Fruit fly (Drosophila melanogaster) whole organism, adult: ENCODE results near the gene MtnB.

Experiments
- CG11617 ChIP-seq: fragments of 200-800 bp; sonication (Bioruptor generic); optimal IDR thresholded peaks from 2 replicates; lab custom pipeline; 2017; ENCODE audit warnings: mild to moderate bottlenecking, missing biosample characterization, missing genetic modification reagents, missing genetic modification characterization
- CG12768 ChIP-seq: fragments of 200-800 bp; sonication (Bioruptor generic); optimal IDR thresholded peaks from 2 replicates; lab custom pipeline; 2017; ENCODE audit warnings: missing biosample characterization, missing genetic modification characterization, mild to moderate bottlenecking, moderate library complexity, missing genetic modification reagents
- CG14711 ChIP-seq: fragments of 200-800 bp; sonication (Bioruptor generic); optimal IDR thresholded peaks from 2 replicates; lab custom pipeline; 2018; ENCODE audit warnings: missing biosample characterization, mild to moderate bottlenecking, missing genetic modification characterization, moderate library complexity
- CG1620 ChIP-seq: fragments of 200-800 bp; sonication (Bioruptor generic); optimal IDR thresholded peaks from 2 replicates; lab custom pipeline; 2016; ENCODE audit warnings: missing biosample characterization, missing genetic modification characterization
- CG33017 ChIP-seq: fragments of 200-800 bp; sonication (Bioruptor generic); optimal IDR thresholded peaks from 2 replicates; lab custom pipeline; 2018; ENCODE audit warnings: missing biosample characterization, mild to moderate bottlenecking, missing genetic modification characterization, moderate library complexity
- CG5204 ChIP-seq: fragments of 200-800 bp; sonication (Bioruptor generic); optimal IDR thresholded peaks from 2 replicates; lab custom pipeline; 2016; ENCODE audit warnings: missing biosample characterization, missing genetic modification characterization
- CG7045 ChIP-seq: fragments of 200-800 bp; sonication (Bioruptor generic); optimal IDR thresholded peaks from 2 replicates; lab custom pipeline; 2017; ENCODE audit warnings: missing biosample characterization, mild to moderate bottlenecking, missing genetic modification characterization
- CG7101 ChIP-seq: fragments of 200-800 bp; sonication (Bioruptor generic); optimal IDR thresholded peaks from 2 replicates; lab custom pipeline; 2018; ENCODE audit warnings: missing biosample characterization, mild to moderate bottlenecking, missing genetic modification characterization, moderate library complexity
- Clk ChIP-seq: fragments of 200-800 bp; sonication (Bioruptor generic); optimal IDR thresholded peaks from 2 replicates; lab custom pipeline; 2017; ENCODE audit warnings: missing biosample characterization, missing genetic modification characterization
- Crg-1 ChIP-seq: fragments of 200-800 bp; sonication (Bioruptor generic); optimal IDR thresholded peaks from 2 replicates; lab custom pipeline; 2016; ENCODE audit warnings: missing biosample characterization, missing genetic modification characterization
- Hr96 ChIP-seq: fragments of 200-800 bp; sonication (Bioruptor generic); optimal IDR thresholded peaks from 2 replicates; lab custom pipeline; 2016; ENCODE audit warnings: missing biosample characterization, missing genetic modification characterization
- Mnt ChIP-seq: fragments of 200-800 bp; sonication (Bioruptor generic); optimal IDR thresholded peaks from 2 replicates; lab custom pipeline; 2016; ENCODE audit warnings: missing biosample characterization, mild to moderate bottlenecking, missing genetic modification characterization
- bab1 ChIP-seq: fragments of 200-800 bp; sonication (Bioruptor generic); optimal IDR thresholded peaks from 3 replicates; lab custom pipeline; 2019; ENCODE audit warnings: missing biosample characterization, mild to moderate bottlenecking, missing genetic modification characterization, moderate library complexity
- cic ChIP-seq: fragments of 200-800 bp; sonication (Bioruptor generic); optimal IDR thresholded peaks from 2 replicates; lab custom pipeline; 2017; ENCODE audit warnings: missing biosample characterization, mild to moderate bottlenecking, missing genetic modification characterization, moderate library complexity
- cnc ChIP-seq, 2 experiments: fragments of >200 bp; optimal IDR thresholded peaks; 2 replicates each; lab custom pipeline; 2017
- kay ChIP-seq: fragments of 200-800 bp; sonication (Bioruptor generic); peaks from one replicate; lab custom pipeline; 2016; ENCODE audit warnings: missing biosample characterization, missing genetic modification characterization, borderline replicate concordance
- ovo ChIP-seq: fragments of 200-800 bp; sonication (Bioruptor generic); optimal IDR thresholded peaks from 2 replicates; lab custom pipeline; 2016; ENCODE audit warnings: missing biosample characterization, missing genetic modification characterization
- pad ChIP-seq: fragments of 200-800 bp; sonication (Bioruptor generic); optimal IDR thresholded peaks from 3 replicates; lab custom pipeline; 2017; ENCODE audit warnings: missing biosample characterization, missing genetic modification characterization, mild to moderate bottlenecking, moderate library complexity, missing genetic modification reagents
- tj ChIP-seq: fragments of 200-800 bp; sonication (Bioruptor generic); optimal IDR thresholded peaks from 3 replicates; lab custom pipeline; 2017; ENCODE audit warnings: missing biosample characterization, mild to moderate bottlenecking, missing genetic modification characterization, moderate library complexity
- toe ChIP-seq: fragments of 200-800 bp; sonication (Bioruptor generic); optimal IDR thresholded peaks from 2 replicates; lab custom pipeline; 2016; ENCODE audit warnings: missing biosample characterization, missing genetic modification characterization

The MtnB gene

DNA sequence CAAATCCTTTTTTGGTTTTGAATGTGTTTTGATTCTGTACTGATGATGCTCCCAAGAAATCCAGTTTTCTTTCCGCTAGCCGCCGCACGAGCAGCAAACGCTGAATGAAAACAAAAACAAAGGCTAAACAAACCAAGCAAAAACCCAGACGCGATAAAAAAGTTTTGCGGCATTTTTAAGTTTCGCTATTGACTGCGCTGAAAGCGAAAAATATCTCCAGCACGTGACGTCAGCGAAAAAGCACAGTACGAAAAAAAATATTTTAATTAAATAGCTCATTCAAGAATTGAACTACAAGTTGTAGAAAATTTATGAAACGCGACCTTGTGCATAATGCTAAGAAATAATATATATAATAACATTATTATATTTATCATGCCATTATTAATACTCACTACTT lies 41.4 kb upstream of the MtnB start:
- TF ChIP-seq tj (GFP tag; lab: Kevin White, UChicago) (peak; percentile 66), toe (no peak), kay (GFP tag; lab: Kevin White, UChicago) (peak; percentile 87)

DNA sequence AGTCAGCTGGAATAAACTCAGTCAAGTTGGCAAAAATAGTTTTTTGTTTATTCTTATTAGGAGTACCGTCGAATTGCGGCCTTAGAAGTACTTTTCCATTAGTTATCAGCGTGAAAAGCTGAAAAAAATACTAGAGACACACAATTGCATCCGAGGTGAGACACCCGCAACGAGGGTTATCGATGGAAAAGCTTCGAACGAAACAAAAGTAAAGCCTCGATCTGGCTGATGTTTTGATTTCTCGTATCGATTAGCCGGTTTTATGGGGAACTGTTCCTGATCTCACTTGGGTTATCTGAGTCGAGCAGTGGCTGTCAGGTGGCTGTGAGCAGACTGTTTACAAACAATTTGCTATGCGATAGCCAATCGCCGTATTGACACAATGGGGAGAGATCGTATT lies 40.2 kb upstream of the MtnB start:
- TF ChIP-seq CG11617 (GFP tag; lab: Kevin White, UChicago) (no peak), CG14711 (tag; lab: Kevin White, UChicago) (no peak), tj (GFP tag; lab: Kevin White, UChicago) (peak; percentile 23), Hr96 (GFP tag; lab: Kevin White, UChicago) (no peak), CG7045 (GFP tag; lab: Kevin White, UChicago) (no peak), CG33017 (tag; lab: Kevin White, UChicago) (no peak), Mnt (GFP tag; lab: Kevin White, UChicago) (no peak), CG12768 (no peak), CG7101 (tag; lab: Kevin White, UChicago) (no peak), CG1620 (GFP tag; lab: Kevin White, UChicago) (no peak), cic (GFP tag; lab: Kevin White, UChicago) (peak; percentile 31), bab1 (GFP tag; lab: Kevin White, UChicago) (no peak), Clk (GFP tag; lab: Kevin White, UChicago) (no peak), pad (GFP tag; lab: Kevin White, UChicago) (no peak)

DNA sequence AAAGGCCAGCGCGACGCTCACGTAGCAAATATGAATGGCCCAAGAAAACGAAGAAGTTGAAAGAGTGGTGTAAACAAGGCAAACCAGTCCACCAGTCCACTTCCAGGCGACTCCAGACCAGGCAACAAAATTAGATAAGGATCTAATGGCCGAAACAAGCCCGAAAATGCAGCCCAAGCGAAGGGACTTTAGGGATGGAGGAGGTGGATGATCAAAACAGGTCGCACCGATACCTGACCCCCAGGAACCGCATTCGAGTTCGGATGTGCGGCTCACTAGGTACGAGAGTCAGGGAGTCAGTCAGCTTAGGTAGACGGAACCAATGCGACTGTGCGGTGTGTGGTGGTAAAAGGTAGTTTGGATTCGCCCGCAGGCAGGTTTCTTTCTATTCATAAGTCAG lies 39.7 kb upstream of the MtnB start:
- TF ChIP-seq Hr96 (GFP tag; lab: Kevin White, UChicago) (no peak), CG11617 (GFP tag; lab: Kevin White, UChicago) (no peak), CG14711 (tag; lab: Kevin White, UChicago) (no peak), tj (GFP tag; lab: Kevin White, UChicago) (no peak), CG7101 (tag; lab: Kevin White, UChicago) (no peak), CG33017 (tag; lab: Kevin White, UChicago) (no peak), CG7045 (GFP tag; lab: Kevin White, UChicago) (no peak), bab1 (GFP tag; lab: Kevin White, UChicago) (no peak), CG1620 (GFP tag; lab: Kevin White, UChicago) (no peak), Clk (GFP tag; lab: Kevin White, UChicago) (no peak), CG12768 (no peak), pad (GFP tag; lab: Kevin White, UChicago) (no peak), cnc (optimal IDR thresholded peaks at IDR 0.05; lab: Kevin White, UChicago) (no peak)

DNA sequence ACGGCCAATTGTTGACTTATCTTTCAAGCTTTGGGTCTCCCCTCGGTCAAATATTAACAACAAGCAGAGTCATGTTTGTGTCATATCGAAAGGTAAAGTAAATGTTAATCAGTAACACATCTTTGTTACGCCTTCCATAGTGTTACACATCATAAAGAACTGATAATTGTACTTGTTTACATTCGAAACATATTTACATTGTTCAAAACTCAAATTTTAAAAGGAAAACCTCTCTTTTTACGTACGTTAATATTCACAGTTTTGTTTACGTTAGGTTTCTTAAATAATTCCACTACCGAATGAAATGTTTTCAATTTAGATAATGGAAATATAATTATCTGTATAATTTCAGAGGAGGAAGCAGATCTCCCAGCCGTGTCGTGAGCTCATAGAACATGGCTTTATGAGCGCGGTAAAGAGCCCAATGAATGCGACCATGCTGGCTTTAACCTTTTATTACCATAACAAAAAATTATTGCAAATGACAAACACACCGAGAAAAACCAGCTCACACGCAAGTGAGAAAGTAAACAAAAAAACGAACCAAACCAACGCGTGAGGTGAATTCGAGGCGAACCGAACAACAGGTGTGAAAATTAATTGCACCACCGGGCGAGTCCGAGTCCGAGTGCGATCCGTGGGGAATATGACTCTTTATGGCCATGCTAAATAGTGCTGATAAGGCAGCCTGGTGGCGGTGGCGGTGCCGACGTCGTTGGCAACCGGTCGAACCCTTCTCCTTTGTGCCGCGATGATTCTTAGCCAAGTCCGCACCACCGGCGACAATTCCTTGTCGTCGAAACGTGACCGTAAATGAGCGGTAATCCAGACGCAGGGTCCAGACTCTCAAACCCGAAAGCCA lies 39.0 kb upstream of the MtnB start:
- TF ChIP-seq Crg-1 (GFP tag; lab: Kevin White, UChicago): peak; percentile 32
- TF ChIP-seq kay (GFP tag; lab: Kevin White, UChicago): peak; percentile 4
- TF ChIP-seq Mnt (GFP tag; lab: Kevin White, UChicago): peak; percentile 36
- peak; percentile 84 for TF ChIP-seq tj (GFP tag; lab: Kevin White, UChicago)
- peak; percentile 45 for TF ChIP-seq CG7101 (tag; lab: Kevin White, UChicago)
- peak; percentile 8 for TF ChIP-seq cic (GFP tag; lab: Kevin White, UChicago)
- TF ChIP-seq ovo (GFP tag; lab: Kevin White, UChicago): peak; percentile 80
- TF ChIP-seq CG14711 (tag; lab: Kevin White, UChicago): no peak
- TF ChIP-seq pad (GFP tag; lab: Kevin White, UChicago): no peak

DNA sequence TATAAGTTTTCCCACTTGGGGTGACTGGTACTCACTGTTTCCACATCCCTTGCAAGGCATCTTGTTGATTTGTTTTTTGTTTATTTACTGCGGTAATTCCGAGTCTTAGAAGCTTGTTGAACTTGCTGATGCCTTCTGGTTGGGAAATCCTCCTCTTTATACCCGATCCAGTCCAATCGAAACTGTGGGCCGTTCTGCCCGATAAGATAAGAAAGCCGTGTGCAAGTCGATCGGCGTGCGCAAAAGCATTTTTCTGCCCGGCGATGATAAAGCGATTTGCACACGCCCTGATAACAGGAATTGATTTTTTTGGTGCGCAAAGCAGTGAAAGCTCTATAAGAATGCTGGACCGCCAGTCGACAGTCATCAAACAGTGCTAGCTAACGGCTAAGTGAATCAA lies 31.0 kb upstream of the MtnB start, which contains the start of the genes MtnE and MtnD:
TSS of gene MtnE (minus strand) at position 130 of the 400 bp plus-strand sequence.
TSS of gene MtnD (plus strand) at position 388 of the 400 bp plus-strand sequence.
- TF ChIP-seq CG5204 (GFP tag; lab: Kevin White, UChicago): no peak
- no peak for TF ChIP-seq ovo (GFP tag; lab: Kevin White, UChicago)
- no peak for TF ChIP-seq Clk (GFP tag; lab: Kevin White, UChicago)
- TF ChIP-seq Hr96 (GFP tag; lab: Kevin White, UChicago): no peak
- TF ChIP-seq tj (GFP tag; lab: Kevin White, UChicago): no peak
- no peak for TF ChIP-seq CG33017 (tag; lab: Kevin White, UChicago)
- no peak for TF ChIP-seq CG7101 (tag; lab: Kevin White, UChicago)
- TF ChIP-seq CG1620 (GFP tag; lab: Kevin White, UChicago): no peak
- TF ChIP-seq CG14711 (tag; lab: Kevin White, UChicago): no peak
- no peak for TF ChIP-seq CG7045 (GFP tag; lab: Kevin White, UChicago)
- TF ChIP-seq bab1 (GFP tag; lab: Kevin White, UChicago): no peak
- TF ChIP-seq Crg-1 (GFP tag; lab: Kevin White, UChicago): no peak
- no peak for TF ChIP-seq CG12768
- peak in 1 of 2 experiments; percentile 46 for TF ChIP-seq cnc (optimal IDR thresholded peaks at IDR 0.05; lab: Kevin White, UChicago)
- no peak for TF ChIP-seq pad (GFP tag; lab: Kevin White, UChicago)
- TF ChIP-seq kay (GFP tag; lab: Kevin White, UChicago): peak; percentile 24
- no peak for TF ChIP-seq toe
- TF ChIP-seq cic (GFP tag; lab: Kevin White, UChicago): peak; percentile 71
- TF ChIP-seq Mnt (GFP tag; lab: Kevin White, UChicago): no peak
- no peak for TF ChIP-seq CG11617 (GFP tag; lab: Kevin White, UChicago)
